Fruit fly (Drosophila melanogaster): ENCODE data around the gene Acp95EF.

The Acp95EF gene

DNA sequence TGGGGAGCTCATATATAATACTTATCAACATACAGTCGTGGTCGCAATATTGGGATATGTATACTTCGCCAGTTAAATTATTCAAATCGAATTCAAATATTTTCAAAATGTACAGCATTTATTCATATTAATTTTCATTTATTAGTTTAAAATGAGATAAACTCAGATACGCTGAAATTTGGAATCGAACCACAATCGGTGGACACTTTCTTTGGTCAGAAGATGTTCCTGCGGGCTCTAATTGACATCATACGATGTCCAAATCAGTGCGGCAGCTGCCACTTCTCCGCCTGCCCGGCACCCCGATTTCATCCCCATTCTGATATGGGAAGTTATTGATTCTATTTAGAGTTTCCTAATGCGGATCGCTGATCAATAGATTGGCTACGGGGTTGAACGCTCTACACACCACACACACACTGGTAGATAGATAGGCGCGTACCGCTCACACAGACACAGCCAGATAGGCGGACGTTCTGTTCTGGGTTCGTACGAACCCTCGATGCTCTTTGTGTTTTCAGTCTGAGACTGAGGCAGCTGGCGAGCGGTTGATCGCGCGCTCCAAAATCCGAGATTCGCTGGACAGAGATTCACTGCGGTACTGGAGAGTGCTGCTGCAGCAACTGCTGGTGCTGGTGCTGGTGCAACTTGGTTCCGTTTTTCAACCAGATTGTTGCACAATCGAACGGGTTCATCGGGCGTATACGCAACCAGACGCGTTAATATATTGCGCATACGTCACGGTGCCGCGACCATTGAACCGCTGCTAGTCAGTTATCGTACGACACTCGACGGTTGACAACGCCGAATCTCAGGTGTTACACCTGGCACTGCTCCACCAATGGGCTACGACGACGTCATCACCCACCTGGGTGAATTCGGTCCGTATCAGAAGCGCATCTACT is 47.6 kb downstream of the Acp95EF start, which contains the start of gene Orct (continued):
- peak; percentile 71 for TF ChIP-seq cg (GFP tag; optimal IDR thresholded peaks at IDR 0.05)
- peak; percentile 75 for TF ChIP-seq scrt (GFP tag; optimal IDR thresholded peaks at IDR 0.05)
- no peak for TF ChIP-seq CG7271 (tag; optimal IDR thresholded peaks at IDR 0.05)
- peak; percentile 35; the same call in 1 of the 2 replicates for TF ChIP-seq wor (GFP tag; IDR thresholded peaks at IDR 0.05)
- peak; percentile 80 for TF ChIP-seq CG30403 (GFP tag; optimal IDR thresholded peaks at IDR 0.05)
- TF ChIP-seq pnt (GFP tag; optimal IDR thresholded peaks at IDR 0.05) = peak; percentile 49
- peak; percentile 57 for TF ChIP-seq CG6689 (GFP tag; IDR thresholded peaks at IDR 0.05)
- no peak for TF ChIP-seq Sin3A (optimal IDR thresholded peaks at IDR 0.05)
- peak; percentile 26; the same call in 1 of the 2 replicates for TF ChIP-seq peb (GFP tag; IDR thresholded peaks at IDR 0.05)
- TF ChIP-seq CG18011 (GFP tag; optimal IDR thresholded peaks at IDR 0.05) = peak; percentile 54
- no peak for TF ChIP-seq dimm (GFP tag; IDR thresholded peaks at IDR 0.05)
- TF ChIP-seq CG11560 (tag; IDR thresholded peaks at IDR 0.05) = peak; percentile 51; the same call in 1 of the 3 replicates
- 0 out of 2 replicates have a peak, but pooled peaks have one; percentile 36 for TF ChIP-seq Oaz (GFP tag; IDR thresholded peaks at IDR 0.05)
- TF ChIP-seq E2f1 (GFP tag; IDR thresholded peaks at IDR 0.05) = peak; percentile 59
- peak; percentile 32 for TF ChIP-seq CG12744 (GFP tag; optimal IDR thresholded peaks at IDR 0.05)
- no peak for TF ChIP-seq HLHmδ (GFP tag; optimal IDR thresholded peaks at IDR 0.05)
- peak; percentile 69; the same call in 2 of the 3 replicates for TF ChIP-seq CG11456 (GFP tag; IDR thresholded peaks at IDR 0.05)
- TF ChIP-seq CG8478 (optimal IDR thresholded peaks at IDR 0.05) = no peak
- peak; percentile 54 for TF ChIP-seq nerfin-1 (tag; optimal IDR thresholded peaks at IDR 0.05)
- peak; percentile 21 for TF ChIP-seq vfl (GFP tag; optimal IDR thresholded peaks at IDR 0.05)
- TF ChIP-seq CG4854 (GFP tag; optimal IDR thresholded peaks at IDR 0.05) = peak; percentile 42
- TF ChIP-seq CG4360 (GFP tag; IDR thresholded peaks at IDR 0.05) = no peak
- no peak for TF ChIP-seq ham (GFP tag; IDR thresholded peaks at IDR 0.05)
- TF ChIP-seq Ravus (GFP tag; IDR thresholded peaks at IDR 0.05) = peak; percentile 16
- no peak for TF ChIP-seq CG33557 (GFP tag; optimal IDR thresholded peaks at IDR 0.05)
- peak; percentile 57; the same call in 1 of the 2 replicates for TF ChIP-seq CG31224 (GFP tag; IDR thresholded peaks at IDR 0.05)
- peak; percentile 70 for TF ChIP-seq CrebB (tag; optimal IDR thresholded peaks at IDR 0.05)
- TF ChIP-seq dpn (GFP tag; optimal IDR thresholded peaks at IDR 0.05) = peak; percentile 52 to 69
- TF ChIP-seq btn (GFP tag; optimal IDR thresholded peaks at IDR 0.05) = no peak
- TF ChIP-seq Med (GFP tag) = peak; percentile 89
- peak; percentile 85 for TF ChIP-seq GATAe (GFP tag; conservative IDR thresholded peaks at IDR 0.05)
- TF ChIP-seq Tbp (GFP tag; optimal IDR thresholded peaks at IDR 0.05) = no peak
- TF ChIP-seq hbn (GFP tag; IDR thresholded peaks at IDR 0.05; ENCODE audit: partially characterized antibody) = no peak
- TF ChIP-seq CG6765 (GFP tag; optimal IDR thresholded peaks at IDR 0.05) = peak; percentile 77
- peak; percentile 76 for TF ChIP-seq lmd (GFP tag; IDR thresholded peaks at IDR 0.05)
- peak; percentile 74 for TF ChIP-seq CG17385 (GFP tag; optimal IDR thresholded peaks at IDR 0.05)
- no peak for TF ChIP-seq CG16813 (GFP tag; IDR thresholded peaks at IDR 0.05; ENCODE audit: partially characterized antibody)
- TF ChIP-seq CG13287 (GFP tag; IDR thresholded peaks at IDR 0.05; ENCODE audit: partially characterized antibody) = no peak
- peak; percentile 62 for TF ChIP-seq CHES-1-like (GFP tag; optimal IDR thresholded peaks at IDR 0.05)
- no peak for TF ChIP-seq CG11085 (GFP tag; IDR thresholded peaks at IDR 0.05)
- peak; percentile 84 for TF ChIP-seq CG7839 (tag; optimal IDR thresholded peaks at IDR 0.05)
- TF ChIP-seq Aef1 (GFP tag; IDR thresholded peaks at IDR 0.05) = peak; percentile 54; the same call in 2 of the 3 replicates
- TF ChIP-seq fu2 (GFP tag; optimal IDR thresholded peaks at IDR 0.05) = peak; percentile 65
- TF ChIP-seq Dip2 (GFP tag; IDR thresholded peaks at IDR 0.05) = no peak
- peak; percentile 3 for TF ChIP-seq abd-A (tag; optimal IDR thresholded peaks at IDR 0.05)
- TF ChIP-seq ato (GFP tag; IDR thresholded peaks at IDR 0.05; ENCODE audit: partially characterized antibody) = no peak
- TF ChIP-seq CG18599 (GFP tag; optimal IDR thresholded peaks at IDR 0.05) = peak; percentile 89
- peak; percentile 65 for TF ChIP-seq Atf6 (GFP tag; IDR thresholded peaks at IDR 0.05)
- TF ChIP-seq BtbVII (GFP tag; optimal IDR thresholded peaks at IDR 0.05) = peak; percentile 85

All from whole organism, embryonic.